Worm (Caenorhabditis elegans) whole organism, L4 larva: ENCODE measurements around the gene K08D10.10.
"Not testable (repeated sequence)": the region's sequence is repeated elsewhere in the genome, so short reads cannot be mapped to it uniquely, and the experiment has no call there.

ENCODE experiments used
- F49E8.2 ChIP-seq: sonication (generic microtip); optimal IDR thresholded peaks from 2 replicates; lab custom pipeline; 2016; ENCODE audit warnings: missing compliant biosample characterization, mild to moderate bottlenecking, missing genetic modification characterization, borderline replicate concordance
- R02D3.7 ChIP-seq: fragments of 150-350 bp; sonication (generic microtip); optimal IDR thresholded peaks from 3 replicates; lab custom pipeline; 2014; ENCODE audit warnings: missing biosample characterization, missing genetic modification characterization
- T26A8.4 ChIP-seq: fragments of 200-800 bp; sonication (Bioruptor generic); IDR thresholded peaks from 2 replicates; pipeline ENCODE4 v1.3.6; 2022; ENCODE audit warnings: missing genetic modification characterization, missing compliant biosample characterization
- ZK546.5 ChIP-seq, 2 experiments: sonication (generic microtip); optimal IDR thresholded peaks; 2 replicates each; lab custom pipeline; 2017; ENCODE audit warnings: missing biosample characterization in 2 of 2, missing genetic modification characterization in 2 of 2
- ctbp-1 ChIP-seq: fragments of 200-800 bp; sonication (Bioruptor generic); IDR thresholded peaks from 2 replicates; pipeline ENCODE4 v1.3.6; 2022; ENCODE audit warnings: missing genetic modification reagents, missing genetic modification characterization, missing compliant biosample characterization
- daf-19 ChIP-seq: fragments of 200-800 bp; sonication (Bioruptor generic); conservative IDR thresholded peaks from 2 replicates; pipeline ENCODE4 v1.3.6; 2022; ENCODE audit warnings: missing genetic modification characterization, missing compliant biosample characterization
- dmd-6 ChIP-seq: fragments of 200-800 bp; sonication (Bioruptor generic); IDR thresholded peaks from 2 replicates; pipeline ENCODE4 v1.3.6; 2022; ENCODE audit warnings: missing genetic modification reagents, missing genetic modification characterization, missing compliant biosample characterization
- dmd-8 ChIP-seq: fragments of 200-800 bp; sonication (Bioruptor generic); IDR thresholded peaks from 2 replicates; pipeline ENCODE4 v1.3.6; 2022; ENCODE audit warnings: missing genetic modification characterization, missing compliant biosample characterization
- dmd-9 ChIP-seq: fragments of 200-800 bp; sonication (Bioruptor generic); IDR thresholded peaks from 2 replicates; pipeline ENCODE4 v1.3.6; 2022; ENCODE audit warnings: missing genetic modification reagents, missing genetic modification characterization, missing compliant biosample characterization
- dpl-1 ChIP-seq: fragments of 150-350 bp; optimal IDR thresholded peaks from 2 replicates; lab custom pipeline; 2014; ENCODE audit warnings: missing biosample characterization, missing genetic modification reagents, missing genetic modification characterization
- hif-1 ChIP-seq, 2 experiments: sonication (generic microtip); optimal IDR thresholded peaks; 2 replicates each; lab custom pipeline; 2016 to 2017; ENCODE audit warnings: missing compliant biosample characterization in 2 of 2, missing genetic modification characterization in 2 of 2, missing genetic modification reagents in 2 of 2, missing genotype in 2 of 2, mild to moderate bottlenecking in 1 of 2
- jun-1 ChIP-seq: fragments of 150-350 bp; optimal IDR thresholded peaks from 2 replicates; lab custom pipeline; 2014; ENCODE audit warnings: missing biosample characterization, missing genetic modification reagents, missing genetic modification characterization
- lin-1 ChIP-seq: fragments of 200-800 bp; sonication (Bioruptor generic); IDR thresholded peaks from 2 replicates; pipeline ENCODE4 v1.3.6; 2022; ENCODE audit warnings: missing genetic modification reagents, missing genetic modification characterization, missing compliant biosample characterization
- lin-29 ChIP-seq: fragments of 200-800 bp; sonication (Bioruptor generic); IDR thresholded peaks from 2 replicates; pipeline ENCODE4 v1.3.6; 2022; ENCODE audit warnings: missing genetic modification reagents, missing genetic modification characterization, missing compliant biosample characterization
- lin-38 ChIP-seq: fragments of 200-800 bp; sonication (Bioruptor generic); IDR thresholded peaks from 2 replicates; pipeline ENCODE4 v1.3.6; 2022; ENCODE audit warnings: missing genetic modification reagents, missing genetic modification characterization, missing compliant biosample characterization
- lir-3 ChIP-seq: sonication (generic microtip); optimal IDR thresholded peaks from 2 replicates; lab custom pipeline; 2016; ENCODE audit warnings: mild to moderate bottlenecking, missing genetic modification characterization, missing compliant biosample characterization
- lsy-2 ChIP-seq, 2 experiments: fragments of 150-350 bp in 1 of 2; sonication (generic microtip) in 1 of 2; optimal IDR thresholded peaks; 2 replicates each; lab custom pipeline; 2014 to 2017; ENCODE audit warnings: missing biosample characterization in 2 of 2, missing genetic modification characterization in 2 of 2
- madf-9 ChIP-seq: fragments of 200-800 bp; sonication (Bioruptor generic); conservative IDR thresholded peaks from 2 replicates; pipeline ENCODE4 v1.3.6; 2022; ENCODE audit warnings: missing genetic modification reagents, missing genetic modification characterization, missing compliant biosample characterization
- mdt-29 ChIP-seq: fragments of 200-800 bp; sonication (Bioruptor generic); IDR thresholded peaks from 2 replicates; pipeline ENCODE4 v1.3.6; 2022; ENCODE audit warnings: missing genetic modification reagents, missing genetic modification characterization, missing compliant biosample characterization
- mxl-2 ChIP-seq: fragments of 200-800 bp; sonication (Bioruptor generic); conservative IDR thresholded peaks from 2 replicates; pipeline ENCODE4 v1.3.6; 2022; ENCODE audit warnings: missing genetic modification reagents, missing genetic modification characterization, missing compliant biosample characterization
- nhr-11 ChIP-seq: fragments of 150-350 bp; optimal IDR thresholded peaks from 2 replicates; lab custom pipeline; 2014; ENCODE audit warnings: missing biosample characterization, missing genetic modification characterization
- nhr-237 ChIP-seq: sonication (generic microtip); optimal IDR thresholded peaks from 2 replicates; lab custom pipeline; 2017; ENCODE audit warnings: missing biosample characterization, missing genetic modification characterization
- nhr-42 ChIP-seq: fragments of 200-800 bp; sonication (Bioruptor generic); IDR thresholded peaks from 2 replicates; pipeline ENCODE4 v1.3.6; 2022; ENCODE audit warnings: missing genetic modification characterization, missing compliant biosample characterization
- nhr-48 ChIP-seq: sonication (generic microtip); optimal IDR thresholded peaks from 2 replicates; lab custom pipeline; 2016; ENCODE audit warnings: mild to moderate bottlenecking, missing genetic modification characterization, missing compliant biosample characterization
- nhr-76 ChIP-seq: fragments of 150-350 bp; optimal IDR thresholded peaks from 2 replicates; lab custom pipeline; 2014; ENCODE audit warnings: missing biosample characterization, missing genetic modification characterization
- rbr-2 ChIP-seq: sonication (generic microtip); optimal IDR thresholded peaks from 2 replicates; lab custom pipeline; 2016; ENCODE audit warnings: missing genotype, missing genetic modification characterization, missing compliant biosample characterization
- saeg-2 ChIP-seq: fragments of 200-800 bp; sonication (Bioruptor generic); IDR thresholded peaks from 2 replicates; pipeline ENCODE4 v1.3.6; 2022; ENCODE audit warnings: missing genetic modification reagents, missing genetic modification characterization, missing compliant biosample characterization
- tra-1 ChIP-seq: fragments of 200-800 bp; sonication (Bioruptor generic); IDR thresholded peaks from 2 replicates; pipeline ENCODE4 v1.3.6; 2022; ENCODE audit warnings: missing genetic modification reagents, missing genetic modification characterization, missing compliant biosample characterization
- unc-130 ChIP-seq: sonication (generic microtip); optimal IDR thresholded peaks from 2 replicates; lab custom pipeline; 2016; ENCODE audit warnings: missing genetic modification reagents, missing genetic modification characterization, missing compliant biosample characterization
- zfp-2 ChIP-seq: sonication (generic microtip); optimal IDR thresholded peaks from 2 replicates; lab custom pipeline; 2016; ENCODE audit warnings: mild to moderate bottlenecking, missing genetic modification characterization, missing compliant biosample characterization
- zip-11 ChIP-seq: fragments of 200-800 bp; sonication (Bioruptor generic); IDR thresholded peaks from 2 replicates; pipeline ENCODE4 v1.3.6; 2022; ENCODE audit warnings: missing genetic modification characterization, missing compliant biosample characterization

K08D10.10 gene

ce11 chrIV:4184767-4185166, 32.7 kb downstream of the K08D10.10 start (continued):
- TF ChIP-seq T26A8.4 = peak; percentile 96
- TF ChIP-seq mdt-29 (GFP tag; lab: Robert Waterston, UW) = peak; percentile 83
- peak; percentile 83 for TF ChIP-seq madf-9 (GFP tag; lab: Robert Waterston, UW)
- 0 out of 2 replicates have a peak, but pooled peaks have one; percentile 14 for TF ChIP-seq mxl-2 (GFP tag; lab: Robert Waterston, UW)
- TF ChIP-seq lin-29 (GFP tag; lab: Robert Waterston, UW) = peak; percentile 98
- peak; percentile 100 for TF ChIP-seq lin-38 (GFP tag; lab: Robert Waterston, UW)
- peak; percentile 28 to 77 for TF ChIP-seq lsy-2 (tag; optimal IDR thresholded peaks at IDR 0.05; lab: Kevin White, UChicago)
- TF ChIP-seq tra-1 (GFP tag; lab: Robert Waterston, UW) = peak; percentile 95
- TF ChIP-seq ctbp-1 (GFP tag; lab: Robert Waterston, UW) = peak; percentile 92
- TF ChIP-seq lin-1 (GFP tag; lab: Robert Waterston, UW) = 0 out of 2 replicates have a peak, but pooled peaks have one; percentile 43
- peak; percentile 95 for TF ChIP-seq dmd-9 (GFP tag; lab: Robert Waterston, UW)

ce11 chrIV:4186099-4186498, 34.1 kb downstream of the K08D10.10 start, which contains the start of gene K08D10.11:
Gene K08D10.11 (minus strand): TSS chrIV:4186199.
- TF ChIP-seq hif-1 (tag; optimal IDR thresholded peaks at IDR 0.05; lab: Kevin White, UChicago); rbr-2 (tag; lab: Kevin White, UChicago); dmd-8: not testable (repeated sequence)

ce11 chrIV:4196729-4197128, 44.7 kb downstream of the K08D10.10 start, which contains the start of gene K06B9.6:
Gene K06B9.6 (minus strand): TSS chrIV:4196829.
- TF ChIP-seq nhr-48, F49E8.2, nhr-237 (tag; lab: Kevin White, UChicago): not testable (repeated sequence)
- TF ChIP-seq, all 104 proteins: peak for 0; not testable (repeated sequence) for 104

ce11 chrIV:4197167-4197566, 45.1 kb downstream of the K08D10.10 start, which contains the start of gene cyp-25A6:
Gene cyp-25A6 (plus strand): TSS chrIV:4197467.
- TF ChIP-seq jun-1; R02D3.7 (tag; lab: Kevin White, UChicago); ZK546.5 (tag; optimal IDR thresholded peaks at IDR 0.05; lab: Kevin White, UChicago): not testable (repeated sequence)

ce11 chrIV:4204275-4204674, 52.2 kb downstream of the K08D10.10 start, which contains the start of gene pax-2:
Gene pax-2 (minus strand): TSS chrIV:4204375.
- TF ChIP-seq dmd-6 (no peak), nhr-11 (no peak), zfp-2 (tag; lab: Kevin White, UChicago) (no peak), nhr-48 (tag; lab: Kevin White, UChicago) (no peak), zip-11 (GFP tag; lab: Robert Waterston, UW) (no peak), daf-19 (GFP tag; lab: Robert Waterston, UW) (no peak), saeg-2 (GFP tag; lab: Robert Waterston, UW) (no peak), lir-3 (tag; lab: Kevin White, UChicago) (no peak), jun-1 (no peak), nhr-42 (GFP tag; lab: Robert Waterston, UW) (no peak), dpl-1 (GFP tag; lab: Kevin White, UChicago) (no peak), unc-130 (GFP tag; lab: Kevin White, UChicago) (no peak), nhr-76 (tag; lab: Kevin White, UChicago) (no peak)
